Fruit fly (Drosophila melanogaster) whole organism, embryonic: Measurements from ENCODE around the gene Mlp84B.

Experiments used
- Atf-2 ChIP-seq: fragments of 200-800 bp; sonication (Bioruptor generic); optimal IDR thresholded peaks from 2 replicates; lab custom pipeline; 2016; ENCODE audit warnings: missing biosample characterization, missing genetic modification characterization
- CG1024 ChIP-seq: fragments of 200-800 bp; sonication (Bioruptor generic); IDR thresholded peaks from 2 replicates; pipeline ENCODE4 v1.3.6; 2022; ENCODE audit warnings: missing biosample characterization, missing genetic modification characterization
- CG10366 ChIP-seq: fragments of 200-800 bp; sonication (Bioruptor generic); IDR thresholded peaks from 2 replicates; pipeline ENCODE4 v1.3.6; 2022; ENCODE audit warnings: missing biosample characterization, missing genetic modification characterization
- CG10543 ChIP-seq: fragments of 200-800 bp; sonication (Bioruptor generic); optimal IDR thresholded peaks from 3 replicates; lab custom pipeline; 2017; ENCODE audit warnings: missing biosample characterization, mild to moderate bottlenecking, missing genetic modification characterization, moderate library complexity
- CG11398 ChIP-seq: fragments of 200-800 bp; sonication (Bioruptor generic); optimal IDR thresholded peaks from 2 replicates; lab custom pipeline; 2016; ENCODE audit warnings: missing biosample characterization, missing genetic modification characterization
- CG11504 ChIP-seq: fragments of 200-800 bp; sonication (Bioruptor generic); optimal IDR thresholded peaks from 3 replicates; lab custom pipeline; 2019; ENCODE audit warnings: missing biosample characterization, mild to moderate bottlenecking, missing genetic modification characterization, moderate library complexity
- CG11695 ChIP-seq: fragments of 200-800 bp; sonication (Bioruptor generic); IDR thresholded peaks from 3 replicates; pipeline ENCODE4 v1.3.6; 2022; ENCODE audit warnings: missing biosample characterization, missing genetic modification characterization
- CG12071 ChIP-seq: fragments of 200-800 bp; sonication (Bioruptor generic); optimal IDR thresholded peaks from 3 replicates; lab custom pipeline; 2018; ENCODE audit warnings: missing biosample characterization, mild to moderate bottlenecking, missing genetic modification characterization
- CG12659 ChIP-seq: fragments of 200-800 bp; sonication (Bioruptor generic); optimal IDR thresholded peaks from 3 replicates; lab custom pipeline; 2017; ENCODE audit warnings: mild to moderate bottlenecking, missing biosample characterization, missing genetic modification reagents, missing genetic modification characterization
- CG15269 ChIP-seq: fragments of 200-800 bp; sonication (Bioruptor generic); optimal IDR thresholded peaks from 2 replicates; lab custom pipeline; 2018; ENCODE audit warnings: missing biosample characterization, mild to moderate bottlenecking, missing genetic modification characterization, moderate library complexity
- CG30403 ChIP-seq: fragments of 200-800 bp; sonication (Bioruptor generic); optimal IDR thresholded peaks from 3 replicates; lab custom pipeline; 2016; ENCODE audit warnings: missing biosample characterization, missing genetic modification characterization
- CG34376 ChIP-seq: fragments of 200-800 bp; sonication (Bioruptor generic); optimal IDR thresholded peaks from 2 replicates; lab custom pipeline; 2018; ENCODE audit warnings: missing biosample characterization, mild to moderate bottlenecking, missing genetic modification characterization
- CG4424 ChIP-seq: fragments of 200-800 bp; sonication (Bioruptor generic); optimal IDR thresholded peaks from 3 replicates; lab custom pipeline; 2016; ENCODE audit warnings: missing biosample characterization, missing genetic modification characterization
- CG4617 ChIP-seq: fragments of 200-800 bp; sonication (Bioruptor generic); optimal IDR thresholded peaks from 3 replicates; lab custom pipeline; 2016; ENCODE audit warnings: missing biosample characterization, missing genetic modification characterization, borderline replicate concordance
- CG5180 ChIP-seq: fragments of 200-800 bp; sonication (Bioruptor generic); optimal IDR thresholded peaks from 3 replicates; lab custom pipeline; 2017; ENCODE audit warnings: missing biosample characterization, missing genetic modification characterization, mild to moderate bottlenecking, moderate library complexity, missing genetic modification reagents
- CG6175 ChIP-seq: fragments of 200-800 bp; sonication (Bioruptor generic); IDR thresholded peaks from 3 replicates; pipeline ENCODE4 v1.3.6; 2022; ENCODE audit warnings: missing biosample characterization, missing genetic modification characterization
- CG7372 ChIP-seq: fragments of 200-800 bp; sonication (Bioruptor generic); IDR thresholded peaks from 2 replicates; pipeline ENCODE4 v1.3.6; 2022; ENCODE audit warnings: missing biosample characterization, missing genetic modification characterization
- CG7556 ChIP-seq: fragments of 200-800 bp; sonication (Bioruptor generic); optimal IDR thresholded peaks from 2 replicates; lab custom pipeline; 2017; ENCODE audit warnings: missing biosample characterization, mild to moderate bottlenecking, missing genetic modification characterization
- CG8281 ChIP-seq: fragments of 200-800 bp; sonication (Bioruptor generic); optimal IDR thresholded peaks from 2 replicates; lab custom pipeline; 2018; ENCODE audit warnings: missing biosample characterization, mild to moderate bottlenecking, missing genetic modification characterization, moderate library complexity
- CG8388 ChIP-seq: fragments of 200-800 bp; sonication (Bioruptor generic); optimal IDR thresholded peaks from 2 replicates; lab custom pipeline; 2019; ENCODE audit warnings: missing biosample characterization, mild to moderate bottlenecking, missing genetic modification characterization, moderate library complexity
- CHES-1-like ChIP-seq: fragments of 200-800 bp; sonication (Bioruptor generic); optimal IDR thresholded peaks from 2 replicates; lab custom pipeline; 2016; ENCODE audit warnings: missing biosample characterization, missing genetic modification characterization
- Dfd ChIP-seq, 2 experiments: fragments of >200 bp; optimal IDR thresholded peaks; 2 replicates each; lab custom pipeline; 2017; ENCODE audit warnings: missing biosample characterization in 2 of 2, missing genetic modification characterization in 2 of 2
- Dref ChIP-seq: fragments of 200-800 bp; sonication (Bioruptor generic); IDR thresholded peaks from 2 replicates; pipeline ENCODE4 v1.3.6; 2022; ENCODE audit warnings: missing biosample characterization, missing genetic modification characterization
- Fer3 ChIP-seq: fragments of 200-800 bp; sonication (Bioruptor generic); optimal IDR thresholded peaks from 2 replicates; lab custom pipeline; 2018; ENCODE audit warnings: missing biosample characterization, mild to moderate bottlenecking, missing genetic modification characterization, moderate library complexity
- GATAe ChIP-seq: fragments of 200-800 bp; sonication (Bioruptor generic); conservative IDR thresholded peaks from 2 replicates; pipeline ENCODE4 v1.3.6; 2022; ENCODE audit warnings: missing biosample characterization, missing genetic modification characterization
- Hand ChIP-seq: fragments of 200-800 bp; sonication (Bioruptor generic); optimal IDR thresholded peaks from 2 replicates; lab custom pipeline; 2017; ENCODE audit warnings: mild to moderate bottlenecking, missing biosample characterization, missing genetic modification reagents, missing genetic modification characterization
- MESR4 ChIP-seq: fragments of 200-800 bp; sonication (Bioruptor generic); optimal IDR thresholded peaks from 2 replicates; lab custom pipeline; 2018; ENCODE audit warnings: missing biosample characterization, mild to moderate bottlenecking, missing genetic modification characterization, moderate library complexity
- Mes4 ChIP-seq: fragments of 200-800 bp; sonication (Bioruptor generic); optimal IDR thresholded peaks from 2 replicates; lab custom pipeline; 2016; ENCODE audit warnings: missing biosample characterization, missing genetic modification characterization
- Nf-YA ChIP-seq: fragments of 200-800 bp; sonication (Bioruptor generic); IDR thresholded peaks from 2 replicates; pipeline ENCODE4 v1.3.6; 2022; ENCODE audit warnings: missing biosample characterization, missing genetic modification characterization
- Oli ChIP-seq: fragments of 200-800 bp; sonication (Bioruptor generic); optimal IDR thresholded peaks from 2 replicates; lab custom pipeline; 2018; ENCODE audit warnings: missing biosample characterization, mild to moderate bottlenecking, missing genetic modification characterization, moderate library complexity
- Ptx1 ChIP-seq: fragments of 200-800 bp; sonication (Bioruptor generic); IDR thresholded peaks from 2 replicates; pipeline ENCODE4 v1.3.6; 2022; ENCODE audit warnings: missing biosample characterization, missing genetic modification characterization
- Side ChIP-seq: fragments of 200-800 bp; sonication (Bioruptor generic); optimal IDR thresholded peaks from 2 replicates; lab custom pipeline; 2016; ENCODE audit warnings: missing biosample characterization, missing genetic modification characterization
- Vsx1 ChIP-seq: fragments of 200-800 bp; sonication (Bioruptor generic); optimal IDR thresholded peaks from 2 replicates; lab custom pipeline; 2017; ENCODE audit warnings: missing biosample characterization, mild to moderate bottlenecking, missing genetic modification characterization, missing genetic modification reagents
- az2 ChIP-seq: fragments of 200-800 bp; sonication (Bioruptor generic); optimal IDR thresholded peaks from 3 replicates; lab custom pipeline; 2016; ENCODE audit warnings: missing biosample characterization, missing genetic modification characterization
- crp ChIP-seq, 2 experiments: fragments of 200-800 bp; sonication (Bioruptor generic); optimal IDR thresholded peaks; 2 replicates in 1 of 2; 3 replicates in 1 of 2; lab custom pipeline; 2017; ENCODE audit warnings: missing biosample characterization in 2 of 2, missing genetic modification characterization in 2 of 2, mild to moderate bottlenecking in 1 of 2, moderate library complexity in 1 of 2
- dmrt99B ChIP-seq: fragments of 200-800 bp; sonication (Bioruptor generic); optimal IDR thresholded peaks from 2 replicates; lab custom pipeline; 2018; ENCODE audit warnings: missing biosample characterization, mild to moderate bottlenecking, missing genetic modification characterization, moderate library complexity
- en ChIP-seq: fragments of 200-800 bp; sonication (Bioruptor generic); optimal IDR thresholded peaks from 2 replicates; lab custom pipeline; 2016; ENCODE audit warnings: missing biosample characterization, missing genetic modification characterization
- eyg ChIP-seq: fragments of 200-800 bp; sonication (Bioruptor generic); optimal IDR thresholded peaks from 3 replicates; lab custom pipeline; 2016; ENCODE audit warnings: missing biosample characterization, missing genetic modification characterization
- ftz-f1 ChIP-seq: fragments of 200-800 bp; sonication (Bioruptor generic); optimal IDR thresholded peaks from 2 replicates; lab custom pipeline; 2016; ENCODE audit warnings: missing biosample characterization, missing genetic modification characterization
- her ChIP-seq: fragments of 200-800 bp; sonication (Bioruptor generic); optimal IDR thresholded peaks from 2 replicates; lab custom pipeline; 2016; ENCODE audit warnings: missing biosample characterization, missing genetic modification characterization
- lmd ChIP-seq: fragments of 200-800 bp; sonication (Bioruptor generic); IDR thresholded peaks from 2 replicates; pipeline ENCODE4 v1.3.6; 2022; ENCODE audit warnings: missing biosample characterization, missing genetic modification characterization
- otp ChIP-seq: fragments of 200-800 bp; sonication (Bioruptor generic); IDR thresholded peaks from 3 replicates; pipeline ENCODE4, ENCODE4 v1.3.6; 2022; ENCODE audit warnings: missing biosample characterization, missing genetic modification characterization
- sd ChIP-seq: fragments of 200-800 bp; sonication (Bioruptor generic); optimal IDR thresholded peaks from 3 replicates; lab custom pipeline; 2018; ENCODE audit warnings: missing biosample characterization, mild to moderate bottlenecking, missing genetic modification characterization, moderate library complexity
- sens-2 ChIP-seq: fragments of 200-800 bp; sonication (Bioruptor generic); IDR thresholded peaks from 2 replicates; pipeline ENCODE4 v1.3.6; 2022; ENCODE audit warnings: missing biosample characterization, missing genetic modification characterization
- seq ChIP-seq: fragments of 200-800 bp; sonication (Bioruptor generic); IDR thresholded peaks from 2 replicates; pipeline ENCODE4 v1.3.6; 2022; ENCODE audit warnings: missing biosample characterization, missing genetic modification characterization
- shn ChIP-seq: fragments of 200-800 bp; sonication (Bioruptor generic); optimal IDR thresholded peaks from 3 replicates; lab custom pipeline; 2016; ENCODE audit warnings: missing biosample characterization, missing genetic modification characterization
- tup ChIP-seq: fragments of 200-800 bp; sonication (Bioruptor generic); optimal IDR thresholded peaks from 2 replicates; lab custom pipeline; 2016; ENCODE audit warnings: missing biosample characterization, mild to moderate bottlenecking, missing genetic modification characterization, moderate library complexity
- zfh2 ChIP-seq: fragments of 200-800 bp; sonication (Bioruptor generic); optimal IDR thresholded peaks from 2 replicates; lab custom pipeline; 2016; ENCODE audit warnings: missing biosample characterization, missing genetic modification characterization

Mlp84B gene

DNA sequence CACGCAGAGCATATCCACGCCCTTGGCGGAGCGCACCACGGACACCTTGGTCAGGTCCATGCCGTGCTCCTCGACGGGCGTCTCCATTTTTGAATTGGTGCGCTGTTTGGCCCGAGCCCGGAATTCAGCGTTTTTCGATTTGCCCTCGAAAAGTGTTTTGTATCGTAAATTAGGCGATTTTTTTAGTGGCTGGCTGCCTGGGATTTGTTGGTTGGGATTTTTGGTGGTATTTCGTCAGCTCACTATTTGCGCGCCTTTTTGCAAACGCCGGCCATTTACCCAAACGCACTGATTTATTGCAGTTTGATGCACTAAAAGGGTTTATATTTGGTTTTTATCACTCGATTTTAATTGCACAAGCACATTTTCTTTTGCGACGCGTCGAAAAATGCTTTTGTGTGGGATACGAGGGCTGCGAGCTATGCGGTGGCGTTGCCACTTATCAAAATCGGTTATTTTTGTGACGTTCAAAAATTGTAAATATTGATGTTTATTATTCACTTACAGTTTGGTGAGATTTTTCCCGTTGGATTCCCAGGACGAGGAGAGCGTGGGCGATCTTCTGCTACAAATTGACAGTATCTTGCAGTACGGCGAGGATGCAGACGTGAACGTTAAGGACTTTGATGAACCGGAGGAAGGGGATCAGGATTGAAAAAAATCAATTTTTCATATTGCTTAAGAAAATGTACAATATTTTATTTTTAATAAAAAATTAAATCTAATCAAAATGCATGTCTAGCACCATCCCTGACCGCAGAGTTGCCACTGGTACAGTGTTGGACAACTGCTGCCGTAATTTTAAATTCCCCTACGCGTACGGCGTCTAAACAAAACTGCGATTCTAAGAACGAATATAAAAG is 33.2 kb upstream of the Mlp84B start, which contains the start of the genes gfzf and Sas-4 (continued):
- TF ChIP-seq CG11504 (tag; lab: Kevin White, UChicago): no peak
- no peak for TF ChIP-seq tup (GFP tag; lab: Kevin White, UChicago)
- TF ChIP-seq Dfd (GFP tag; optimal IDR thresholded peaks at IDR 0.05; lab: Kevin White, UChicago): no peak
- peak; percentile 70 for TF ChIP-seq zfh2 (GFP tag; lab: Kevin White, UChicago)
- no peak for TF ChIP-seq ftz-f1
- no peak for TF ChIP-seq CG11398 (GFP tag; lab: Kevin White, UChicago)
- TF ChIP-seq sd (tag; lab: Kevin White, UChicago): peak; percentile 10
- peak; percentile 34 for TF ChIP-seq MESR4
- TF ChIP-seq GATAe (GFP tag; lab: Robert Waterston, UW): peak; percentile 47; the same call in 1 of the 2 replicates
- no peak for TF ChIP-seq CG5180
- TF ChIP-seq Oli (tag; lab: Kevin White, UChicago): peak; percentile 47
- peak; percentile 64 for TF ChIP-seq CG12659 (GFP tag; lab: Kevin White, UChicago)
- TF ChIP-seq shn (GFP tag; lab: Kevin White, UChicago): no peak
- TF ChIP-seq CHES-1-like (GFP tag; lab: Kevin White, UChicago): no peak
- TF ChIP-seq Hand (GFP tag; lab: Kevin White, UChicago): no peak
- TF ChIP-seq Vsx1 (GFP tag; lab: Kevin White, UChicago): no peak
- peak; percentile 58 for TF ChIP-seq az2 (GFP tag; lab: Kevin White, UChicago)
- TF ChIP-seq Nf-YA (GFP tag; lab: Robert Waterston, UW): no peak
- peak; percentile 81 for TF ChIP-seq CG4617 (GFP tag; lab: Kevin White, UChicago)
- TF ChIP-seq CG7556: peak; percentile 44
- TF ChIP-seq CG8281 (tag; lab: Kevin White, UChicago): no peak
- TF ChIP-seq CG11695 (GFP tag; lab: Robert Waterston, UW): peak; percentile 52; the same call in 1 of the 3 replicates
- peak; percentile 82 for TF ChIP-seq CG30403 (GFP tag; lab: Kevin White, UChicago)
- peak; percentile 25; the same call in 1 of the 2 replicates for TF ChIP-seq CG1024
- TF ChIP-seq Ptx1 (GFP tag; lab: Robert Waterston, UW): peak; percentile 73
- TF ChIP-seq Fer3 (tag; lab: Kevin White, UChicago): peak; percentile 28
- 0 out of 2 replicates have a peak, but pooled peaks have one; percentile 35 for TF ChIP-seq sens-2 (GFP tag; lab: Robert Waterston, UW)
- TF ChIP-seq her (GFP tag; lab: Kevin White, UChicago): no peak
- TF ChIP-seq CG15269 (tag; lab: Kevin White, UChicago): peak; percentile 47
- no peak for TF ChIP-seq en (GFP tag; lab: Kevin White, UChicago)
- TF ChIP-seq CG34376: no peak
- TF ChIP-seq CG8388 (GFP tag; lab: Kevin White, UChicago): peak; percentile 23
- TF ChIP-seq Mes4 (GFP tag; lab: Kevin White, UChicago): no peak
- 0 out of 2 replicates have a peak, but pooled peaks have one; percentile 32 for TF ChIP-seq Dref (GFP tag; lab: Robert Waterston, UW)
- TF ChIP-seq crp (GFP tag; optimal IDR thresholded peaks at IDR 0.05; lab: Kevin White, UChicago): peak in 1 of 2 experiments; percentile 37
- no peak for TF ChIP-seq eyg (GFP tag; lab: Kevin White, UChicago)
- no peak for TF ChIP-seq CG12071
- 0 out of 3 replicates have a peak, but pooled peaks have one; percentile 16 for TF ChIP-seq otp
- TF ChIP-seq CG7372: peak; percentile 20
- peak; percentile 39 for TF ChIP-seq Side (GFP tag; lab: Kevin White, UChicago)
- TF ChIP-seq dmrt99B (tag; lab: Kevin White, UChicago): no peak
- TF ChIP-seq CG6175 (GFP tag; lab: Robert Waterston, UW): no peak
- TF ChIP-seq Atf-2 (GFP tag; lab: Kevin White, UChicago): no peak
- peak; percentile 58 for TF ChIP-seq seq (GFP tag; lab: Robert Waterston, UW)
- TF ChIP-seq lmd (GFP tag; lab: Robert Waterston, UW): peak; percentile 74; the same call in 1 of the 2 replicates
- TF ChIP-seq CG10366 (GFP tag; lab: Robert Waterston, UW): peak; percentile 61
- TF ChIP-seq CG10543 (GFP tag; lab: Kevin White, UChicago): peak; percentile 57
- TF ChIP-seq CG4424 (GFP tag; lab: Kevin White, UChicago): peak; percentile 68
